Worm (Caenorhabditis elegans) whole organism, early embryonic: Measurements from ENCODE around the gene R09B5.11.

Experiments
- flt-1 ChIP-seq: fragments of 200-800 bp; sonication (Bioruptor generic); IDR thresholded peaks from 2 replicates; pipeline ENCODE4 v1.3.6; 2022; ENCODE audit warnings: missing genetic modification characterization, missing compliant biosample characterization
- hnd-1 ChIP-seq: sonication (generic microtip); optimal IDR thresholded peaks from 2 replicates; lab custom pipeline; 2016; ENCODE audit warnings: missing genetic modification characterization, missing compliant biosample characterization

DNA sequence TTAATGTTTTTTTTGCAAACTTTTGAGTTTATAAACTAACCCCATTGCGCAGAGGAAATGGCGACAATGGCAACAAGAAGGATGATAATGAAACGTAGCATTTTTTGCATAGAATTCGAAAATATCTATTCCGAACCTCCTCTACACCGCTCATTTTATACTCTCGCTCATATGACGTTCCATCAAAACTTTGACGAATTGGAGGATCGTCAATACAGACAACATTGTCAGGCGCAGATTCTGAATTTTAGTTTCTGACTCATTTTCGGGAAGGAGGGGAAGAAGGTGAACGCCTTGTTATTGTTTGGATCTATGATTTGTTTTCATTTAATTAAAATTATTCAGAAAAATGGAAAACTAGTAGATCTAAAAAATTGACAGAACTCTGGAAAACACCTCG lies 5.2 kb downstream of the R09B5.11 start, which contains the start of gene cnc-1:
- no peak for TF ChIP-seq flt-1 (GFP tag; lab: Robert Waterston, UW)
- TF ChIP-seq hnd-1: no peak
